Fruit fly (Drosophila melanogaster): ENCODE data around the gene Ssadh.

DNA sequence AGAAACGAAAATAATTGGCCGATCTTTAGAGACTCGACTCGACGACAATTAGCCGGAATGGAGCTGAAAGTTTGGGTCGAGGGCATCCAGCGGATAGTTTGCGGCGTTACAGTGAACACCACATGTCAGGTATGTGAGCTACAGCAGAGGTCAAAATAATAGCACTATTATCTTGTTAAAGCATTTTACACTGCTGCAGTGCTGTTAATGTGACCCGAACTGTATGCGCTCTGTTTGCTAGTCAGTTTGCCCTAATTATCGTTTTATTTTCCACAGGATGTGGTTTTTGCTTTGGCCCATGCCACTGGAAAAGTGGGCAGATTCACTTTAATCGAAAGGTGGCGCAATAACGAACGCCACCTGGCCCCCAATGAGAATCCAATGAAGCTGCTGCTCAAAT is 35.6 kb upstream of the Ssadh start:
- TF ChIP-seq psq (optimal IDR thresholded peaks at IDR 0.05): no peak
- TF ChIP-seq h (optimal IDR thresholded peaks at IDR 0.05): no peak
- no peak for TF ChIP-seq ttk (optimal IDR thresholded peaks at IDR 0.05)
